Worm (Caenorhabditis elegans) whole organism, L1 larva: Measurements from ENCODE around the gene sup-9.

Experiments used
- ets-5 ChIP-seq: fragments of 200-800 bp; sonication (Bioruptor generic); IDR thresholded peaks from 2 replicates; pipeline ENCODE4 v1.3.6; 2022; ENCODE audit warnings: missing genetic modification characterization, missing compliant biosample characterization
- lin-39 ChIP-seq: fragments of 150-350 bp; optimal IDR thresholded peaks from 2 replicates; lab custom pipeline; 2014; ENCODE audit warnings: missing biosample characterization, missing genetic modification reagents, missing genetic modification characterization
- snu-23 ChIP-seq: sonication (generic microtip); optimal IDR thresholded peaks from 2 replicates; lab custom pipeline; 2016; ENCODE audit warnings: missing genetic modification characterization, missing compliant biosample characterization

- TF ChIP-seq snu-23 = no peak
- no peak for TF ChIP-seq ets-5
- no peak for TF ChIP-seq lin-39
Measured at ce11 chrII:2656606-2657005, 30.2 kb downstream of the sup-9 start, which contains the start of gene sri-47.
